Fruit fly (Drosophila melanogaster): ENCODE results near the gene mthl1.

mthl1 gene

DNA sequence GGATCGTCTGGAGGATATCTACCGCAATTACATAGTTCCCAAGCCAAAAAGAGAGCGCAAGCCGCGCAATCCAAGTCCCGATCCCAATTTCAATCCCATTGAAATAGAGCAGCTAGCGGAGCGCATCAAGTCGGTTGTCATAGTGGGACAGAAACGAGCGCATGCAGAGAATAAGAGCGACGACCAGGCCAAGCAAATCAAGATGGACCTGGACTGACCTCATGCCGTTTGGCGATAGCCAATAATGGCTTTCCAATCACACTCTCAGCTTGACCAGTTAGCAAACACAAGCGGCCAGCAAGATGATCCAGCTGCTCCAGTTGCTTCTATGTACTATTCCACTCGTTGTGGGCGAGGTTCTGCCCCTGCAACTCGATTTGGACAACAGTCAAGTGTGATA is 10.9 kb downstream of the mthl1 start:
- no peak for TF ChIP-seq CG15710 (tag; optimal IDR thresholded peaks at IDR 0.05)
- TF ChIP-seq Pif1A (GFP tag; optimal IDR thresholded peaks at IDR 0.05) = no peak
- TF ChIP-seq CG14655 (GFP tag; optimal IDR thresholded peaks at IDR 0.05) = no peak
- no peak for TF ChIP-seq CG12605 (GFP tag; IDR thresholded peaks at IDR 0.05)
- TF ChIP-seq Ets98B (GFP tag; IDR thresholded peaks at IDR 0.05) = no peak
- TF ChIP-seq CG17806 (tag; optimal IDR thresholded peaks at IDR 0.05) = no peak
- no peak for TF ChIP-seq CG8301 (tag; optimal IDR thresholded peaks at IDR 0.05)
- TF ChIP-seq CG13204 (GFP tag; optimal IDR thresholded peaks at IDR 0.05) = no peak
- no peak for TF ChIP-seq CG10348 (GFP tag; IDR thresholded peaks at IDR 0.05)
- no peak for TF ChIP-seq gl (tag; optimal IDR thresholded peaks at IDR 0.05)
- TF ChIP-seq CG8159 (tag; optimal IDR thresholded peaks at IDR 0.05) = no peak
- no peak for TF ChIP-seq Pif1B (GFP tag; optimal IDR thresholded peaks at IDR 0.05)
- TF ChIP-seq CG32121 (GFP tag; IDR thresholded peaks at IDR 0.05) = no peak
- no peak for TF ChIP-seq fd96Ca (GFP tag; IDR thresholded peaks at IDR 0.05)
- TF ChIP-seq EcR (GFP tag; optimal IDR thresholded peaks at IDR 0.05) = no peak
- TF ChIP-seq Snoo (tag; optimal IDR thresholded peaks at IDR 0.05) = no peak

- TF ChIP-seq CG17806 (tag; optimal IDR thresholded peaks at IDR 0.05) (no peak), CG14655 (GFP tag; optimal IDR thresholded peaks at IDR 0.05) (no peak), D1 (tag; optimal IDR thresholded peaks at IDR 0.05) (no peak), CG4496 (GFP tag; IDR thresholded peaks at IDR 0.05) (no peak), Pif1A (GFP tag; optimal IDR thresholded peaks at IDR 0.05) (no peak), CG13204 (GFP tag; optimal IDR thresholded peaks at IDR 0.05) (no peak), rn (GFP tag; IDR thresholded peaks at IDR 0.05) (no peak), CG34367 (tag; optimal IDR thresholded peaks at IDR 0.05) (no peak), Pif1B (GFP tag; optimal IDR thresholded peaks at IDR 0.05) (no peak), gl (tag; optimal IDR thresholded peaks at IDR 0.05) (no peak)
Observed at dm6 chrX:16654931-16655409, 14.2 kb downstream of the mthl1 start, which contains the start of the genes Nemp and r. Nemp (minus strand) TSS chrX:16655015. r (plus strand) TSS chrX:16655359.

- TF ChIP-seq CG13204 (GFP tag; optimal IDR thresholded peaks at IDR 0.05) = peak; percentile 90
- peak; percentile 27 for TF ChIP-seq Snoo (tag; optimal IDR thresholded peaks at IDR 0.05)
- TF ChIP-seq CG9948 (tag; optimal IDR thresholded peaks at IDR 0.05) = no peak
- TF ChIP-seq EcR (GFP tag; optimal IDR thresholded peaks at IDR 0.05) = peak; percentile 34
- TF ChIP-seq Ets98B (GFP tag; IDR thresholded peaks at IDR 0.05) = 0 out of 2 replicates have a peak, but pooled peaks have one; percentile 16
- no peak for TF ChIP-seq CG17806 (tag; optimal IDR thresholded peaks at IDR 0.05)
- TF ChIP-seq CG14655 (GFP tag; optimal IDR thresholded peaks at IDR 0.05) = no peak
- TF ChIP-seq D1 (tag; optimal IDR thresholded peaks at IDR 0.05) = no peak
- no peak for TF ChIP-seq CG4496 (GFP tag; IDR thresholded peaks at IDR 0.05)
- TF ChIP-seq Pif1A (GFP tag; optimal IDR thresholded peaks at IDR 0.05) = no peak
- TF ChIP-seq CG32121 (GFP tag; IDR thresholded peaks at IDR 0.05) = no peak
- no peak for TF ChIP-seq gl (tag; optimal IDR thresholded peaks at IDR 0.05)
Observed at dm6 chrX:16655724-16656235, 15.0 kb downstream of the mthl1 start.

dm6 chrX:16660632-16661031 is 19.9 kb downstream of the mthl1 start:
- TF ChIP-seq CG17806 (tag; optimal IDR thresholded peaks at IDR 0.05) (no peak), CG8301 (tag; optimal IDR thresholded peaks at IDR 0.05) (no peak)

- peak; percentile 7 for TF ChIP-seq CG8159 (tag; optimal IDR thresholded peaks at IDR 0.05)
- peak; percentile 17 for TF ChIP-seq CG15710 (tag; optimal IDR thresholded peaks at IDR 0.05)
- no peak for TF ChIP-seq Pif1B (GFP tag; optimal IDR thresholded peaks at IDR 0.05)
Observed at dm6 chrX:16664405-16665064, 23.8 kb downstream of the mthl1 start, which contains the start of gene CG15865. CG15865 (minus strand) TSS chrX:16664455.

- TF ChIP-seq CG10348 (GFP tag; IDR thresholded peaks at IDR 0.05) (no peak), CG4496 (GFP tag; IDR thresholded peaks at IDR 0.05) (0 out of 3 replicates have a peak, but pooled peaks have one; percentile 49)
Observed at dm6 chrX:16669849-16670248, 29.1 kb downstream of the mthl1 start.

DNA sequence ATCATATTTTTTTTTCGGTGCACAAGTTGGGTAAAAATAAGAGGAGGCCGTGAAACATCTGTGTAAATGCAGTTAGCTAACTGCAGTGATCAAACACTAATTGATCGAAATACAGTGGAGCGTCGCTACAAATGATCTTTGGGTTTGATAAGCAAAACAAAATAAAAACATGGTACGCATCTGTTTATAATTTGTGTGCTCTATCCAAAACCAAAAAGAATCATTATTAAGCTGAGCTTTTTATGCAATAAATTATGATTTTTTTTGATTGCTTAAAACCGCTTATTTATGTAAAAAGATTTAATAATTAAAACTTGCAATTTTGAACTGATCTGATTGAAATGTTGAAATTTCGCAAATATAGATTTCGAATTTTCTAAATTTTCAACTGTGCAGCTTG is 29.5 kb downstream of the mthl1 start:
- TF ChIP-seq Pif1A (GFP tag; optimal IDR thresholded peaks at IDR 0.05) (peak; percentile 5), Snoo (tag; optimal IDR thresholded peaks at IDR 0.05) (no peak)

Data from whole organism, pupa.